Worm (Caenorhabditis elegans): Measurements from ENCODE around the gene gba-3.

The gba-3 gene

DNA sequence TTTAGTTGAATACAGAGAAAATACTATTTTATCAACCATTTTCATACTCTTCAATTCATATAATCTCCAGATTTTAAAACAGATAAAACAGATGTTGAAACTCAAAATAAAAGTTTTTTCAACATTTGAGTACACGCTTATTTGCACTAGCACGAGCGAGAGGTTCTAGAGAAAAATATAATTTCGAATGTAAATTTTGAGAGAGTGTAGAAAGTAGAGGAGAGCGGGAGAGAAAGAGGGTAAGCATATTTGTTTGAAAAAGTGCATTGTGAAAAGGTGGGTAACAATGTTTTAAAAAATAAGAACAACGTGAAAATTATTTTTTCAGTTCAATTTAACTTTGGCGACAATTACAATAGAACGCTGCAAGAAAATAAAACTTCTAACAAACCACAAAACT is 5.3 kb upstream of the gba-3 start:
- no peak for TF ChIP-seq tab-1 (GFP tag; IDR thresholded peaks at IDR 0.05)
- TF ChIP-seq cog-1 (tag; optimal IDR thresholded peaks at IDR 0.05): no peak
- no peak for TF ChIP-seq T22C8.4 (GFP tag; IDR thresholded peaks at IDR 0.05)
- no peak for TF ChIP-seq ztf-23 (GFP tag; IDR thresholded peaks at IDR 0.05)
- no peak for TF ChIP-seq ref-1 (GFP tag; conservative IDR thresholded peaks at IDR 0.05)
- no peak for TF ChIP-seq flt-1 (GFP tag; IDR thresholded peaks at IDR 0.05)
- no peak for TF ChIP-seq ztf-29 (GFP tag; IDR thresholded peaks at IDR 0.05)
- TF ChIP-seq med-1 (GFP tag; optimal IDR thresholded peaks at IDR 0.05; ENCODE audit: insufficient read depth): no peak
- TF ChIP-seq klf-2 (GFP tag; conservative IDR thresholded peaks at IDR 0.05): no peak

- TF ChIP-seq ref-1 (GFP tag; conservative IDR thresholded peaks at IDR 0.05) (no peak), tab-1 (GFP tag; IDR thresholded peaks at IDR 0.05) (no peak), flt-1 (GFP tag; IDR thresholded peaks at IDR 0.05) (no peak), med-1 (GFP tag; optimal IDR thresholded peaks at IDR 0.05; ENCODE audit: insufficient read depth) (no peak), cog-1 (tag; optimal IDR thresholded peaks at IDR 0.05) (no peak), klf-2 (GFP tag; conservative IDR thresholded peaks at IDR 0.05) (no peak)
Measured at ce11 chrIV:17470096-17470602, 3.0 kb upstream of the gba-3 start, which contains the start of gene F11E6.4. TSS of gene F11E6.4 (minus strand) at chrIV:17470354.

- no peak for TF ChIP-seq cog-1 (tag; optimal IDR thresholded peaks at IDR 0.05)
- TF ChIP-seq ref-1 (GFP tag; conservative IDR thresholded peaks at IDR 0.05): no peak
- no peak for TF ChIP-seq med-1 (GFP tag; optimal IDR thresholded peaks at IDR 0.05; ENCODE audit: insufficient read depth)
- no peak for TF ChIP-seq ztf-29 (GFP tag; IDR thresholded peaks at IDR 0.05)
- TF ChIP-seq flt-1 (GFP tag; IDR thresholded peaks at IDR 0.05): no peak
- TF ChIP-seq tab-1 (GFP tag; IDR thresholded peaks at IDR 0.05): no peak
- TF ChIP-seq T22C8.4 (GFP tag; IDR thresholded peaks at IDR 0.05): no peak
- no peak for TF ChIP-seq ztf-23 (GFP tag; IDR thresholded peaks at IDR 0.05)
- no peak for TF ChIP-seq klf-2 (GFP tag; conservative IDR thresholded peaks at IDR 0.05)
Measured at ce11 chrIV:17471870-17472459, 1.2 kb upstream of the gba-3 start, which contains the start of gene epic-1. TSS of gene epic-1 (minus strand) at chrIV:17471920.

DNA sequence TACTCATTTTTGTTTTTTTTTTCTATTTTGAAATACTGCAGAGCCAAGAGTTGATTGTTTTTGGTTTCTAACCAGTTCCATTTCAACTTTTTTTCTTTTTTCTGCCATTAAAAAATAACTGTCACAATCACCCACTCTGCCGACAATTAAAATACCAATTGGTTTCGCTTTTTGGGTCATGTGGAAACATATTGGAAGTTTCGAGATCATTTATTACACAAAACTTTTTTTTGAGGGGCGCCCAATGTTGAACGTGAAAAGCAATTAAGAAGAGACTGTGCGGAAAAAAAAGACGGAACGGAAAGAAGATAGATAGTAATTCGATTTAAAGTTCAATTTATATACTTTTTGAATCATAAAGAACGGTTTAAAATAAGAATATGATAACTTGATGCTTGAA is 913 bp downstream of the gba-3 start:
- TF ChIP-seq cog-1 (tag; optimal IDR thresholded peaks at IDR 0.05): no peak

DNA sequence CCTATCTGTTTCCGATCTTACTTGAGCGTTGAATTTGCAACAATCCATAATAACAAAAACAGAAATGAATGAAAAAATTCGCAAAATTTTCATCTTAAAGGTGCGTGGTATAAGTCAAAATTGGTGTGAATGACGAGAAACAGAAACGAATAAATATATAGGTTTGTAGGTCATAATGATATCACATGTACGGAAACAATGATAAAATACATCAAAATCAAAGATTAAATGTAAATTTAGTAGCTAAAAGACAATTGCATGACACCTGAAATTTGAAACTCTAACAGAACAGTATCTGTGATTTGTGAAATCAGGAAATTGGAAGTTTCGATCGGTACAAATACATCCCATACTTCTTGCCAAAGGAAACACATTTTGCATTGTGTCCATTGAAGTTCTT is 2.1 kb downstream of the gba-3 start, which contains the start of gene F11E6.9:
TSS of gene F11E6.9 (minus strand) at position 101 of the 400 bp plus-strand sequence.
- TF ChIP-seq ztf-23 (GFP tag; IDR thresholded peaks at IDR 0.05): no peak
- no peak for TF ChIP-seq klf-2 (GFP tag; conservative IDR thresholded peaks at IDR 0.05)

DNA sequence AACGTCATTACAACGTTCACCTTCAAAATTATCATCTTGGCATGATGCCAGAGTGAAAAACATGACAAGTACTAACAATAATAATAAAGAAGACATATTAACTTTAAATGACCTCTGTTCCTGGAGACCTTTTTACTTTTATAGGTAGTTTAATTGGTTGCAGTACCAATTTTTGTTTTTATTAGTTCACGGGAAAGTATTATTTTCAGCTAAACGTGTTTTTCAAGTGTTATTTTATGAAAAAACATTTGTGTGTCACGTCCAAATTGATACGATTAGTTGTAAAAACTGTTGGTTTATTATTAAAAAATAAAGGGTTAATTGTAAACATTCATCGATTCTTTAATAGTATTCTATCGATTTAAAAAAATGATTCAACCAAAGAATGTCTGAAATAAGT is 2.6 kb downstream of the gba-3 start, which contains the start of gene grl-24:
TSS of gene grl-24 (minus strand) at position 101 of the 400 bp plus-strand sequence.
- no peak for TF ChIP-seq T22C8.4 (GFP tag; IDR thresholded peaks at IDR 0.05)
- no peak for TF ChIP-seq ref-1 (GFP tag; conservative IDR thresholded peaks at IDR 0.05)
- TF ChIP-seq cog-1 (tag; optimal IDR thresholded peaks at IDR 0.05): no peak
- no peak for TF ChIP-seq ztf-29 (GFP tag; IDR thresholded peaks at IDR 0.05)
- TF ChIP-seq med-1 (GFP tag; optimal IDR thresholded peaks at IDR 0.05; ENCODE audit: insufficient read depth): no peak
- no peak for TF ChIP-seq tab-1 (GFP tag; IDR thresholded peaks at IDR 0.05)
- TF ChIP-seq flt-1 (GFP tag; IDR thresholded peaks at IDR 0.05): no peak
- TF ChIP-seq klf-2 (GFP tag; conservative IDR thresholded peaks at IDR 0.05): no peak
- TF ChIP-seq ztf-23 (GFP tag; IDR thresholded peaks at IDR 0.05): no peak

- TF ChIP-seq ztf-23 (GFP tag; IDR thresholded peaks at IDR 0.05): no peak
- no peak for TF ChIP-seq ref-1 (GFP tag; conservative IDR thresholded peaks at IDR 0.05)
- no peak for TF ChIP-seq T22C8.4 (GFP tag; IDR thresholded peaks at IDR 0.05)
- no peak for TF ChIP-seq flt-1 (GFP tag; IDR thresholded peaks at IDR 0.05)
- TF ChIP-seq klf-2 (GFP tag; conservative IDR thresholded peaks at IDR 0.05): no peak
- no peak for TF ChIP-seq ztf-29 (GFP tag; IDR thresholded peaks at IDR 0.05)
- TF ChIP-seq tab-1 (GFP tag; IDR thresholded peaks at IDR 0.05): no peak
- TF ChIP-seq cog-1 (tag; optimal IDR thresholded peaks at IDR 0.05): no peak
- no peak for TF ChIP-seq med-1 (GFP tag; optimal IDR thresholded peaks at IDR 0.05; ENCODE audit: insufficient read depth)
Measured at ce11 chrIV:17483230-17483629, 10.1 kb downstream of the gba-3 start, which contains the start of gene rabr-2. TSS of gene rabr-2 (minus strand) at chrIV:17483330.

- no peak for TF ChIP-seq ref-1 (GFP tag; conservative IDR thresholded peaks at IDR 0.05)
- TF ChIP-seq med-1 (GFP tag; optimal IDR thresholded peaks at IDR 0.05; ENCODE audit: insufficient read depth): no peak
- TF ChIP-seq ztf-23 (GFP tag; IDR thresholded peaks at IDR 0.05): no peak
- no peak for TF ChIP-seq flt-1 (GFP tag; IDR thresholded peaks at IDR 0.05)
- TF ChIP-seq cog-1 (tag; optimal IDR thresholded peaks at IDR 0.05): no peak
- no peak for TF ChIP-seq ztf-29 (GFP tag; IDR thresholded peaks at IDR 0.05)
- TF ChIP-seq tab-1 (GFP tag; IDR thresholded peaks at IDR 0.05): no peak
- TF ChIP-seq klf-2 (GFP tag; conservative IDR thresholded peaks at IDR 0.05): no peak
- TF ChIP-seq T22C8.4 (GFP tag; IDR thresholded peaks at IDR 0.05): no peak
Measured at ce11 chrIV:17490679-17491078, 17.5 kb downstream of the gba-3 start, which contains the start of gene nas-6. TSS of gene nas-6 (minus strand) at chrIV:17490779.

DNA sequence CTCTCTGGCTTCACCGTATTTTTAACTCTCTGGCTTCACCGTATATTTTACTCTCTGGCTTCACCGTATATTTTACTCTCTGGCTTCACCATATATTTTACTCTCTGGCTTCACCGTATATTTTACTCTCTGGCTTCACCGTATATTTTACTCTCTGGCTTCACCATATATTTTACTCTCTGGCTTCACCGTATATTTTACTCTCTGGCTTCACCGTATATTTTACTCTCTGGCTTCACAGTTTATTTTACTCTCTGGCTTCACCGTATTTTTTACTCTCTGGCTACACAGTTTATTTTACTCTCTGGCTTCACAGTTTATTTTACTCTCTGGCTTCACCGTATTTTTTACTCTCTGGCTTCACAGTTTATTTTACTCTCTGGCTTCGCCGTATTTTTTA is 19.6 kb downstream of the gba-3 start:
- 0 out of 2 replicates have a peak, but pooled peaks have one; percentile 10 for TF ChIP-seq klf-2 (GFP tag; conservative IDR thresholded peaks at IDR 0.05)

All from whole organism, midembryonic.